Fruit fly (Drosophila melanogaster) whole organism, embryonic: Measurements from ENCODE around the gene cni.

Experiments
- Aef1 ChIP-seq: fragments of 200-800 bp; sonication (Bioruptor generic); IDR thresholded peaks from 3 replicates; pipeline ENCODE4 v1.3.6; 2022; ENCODE audit warnings: missing biosample characterization, missing genetic modification characterization
- Awh ChIP-seq: fragments of 200-800 bp; sonication (Bioruptor generic); IDR thresholded peaks from 2 replicates; pipeline ENCODE4, ENCODE4 v1.3.6; 2022; ENCODE audit warnings: missing biosample characterization, missing genetic modification characterization
- BtbVII ChIP-seq: fragments of 200-800 bp; sonication (Bioruptor generic); optimal IDR thresholded peaks from 3 replicates; lab custom pipeline; 2017; ENCODE audit warnings: missing biosample characterization, mild to moderate bottlenecking, missing genetic modification characterization
- C15 ChIP-seq: fragments of 200-800 bp; sonication (Bioruptor generic); IDR thresholded peaks from 3 replicates; pipeline ENCODE4 v1.3.6; 2022; ENCODE audit warnings: missing biosample characterization, missing genetic modification characterization
- CG10462 ChIP-seq: fragments of 200-800 bp; sonication (Bioruptor generic); optimal IDR thresholded peaks from 2 replicates; lab custom pipeline; 2016; ENCODE audit warnings: missing biosample characterization, missing genetic modification characterization
- CG11504 ChIP-seq: fragments of 200-800 bp; sonication (Bioruptor generic); optimal IDR thresholded peaks from 3 replicates; lab custom pipeline; 2019; ENCODE audit warnings: missing biosample characterization, mild to moderate bottlenecking, missing genetic modification characterization, moderate library complexity
- CG11696 ChIP-seq: fragments of 200-800 bp; sonication (Bioruptor generic); IDR thresholded peaks from 2 replicates; pipeline ENCODE4 v1.3.6; 2022; ENCODE audit warnings: missing biosample characterization, missing genetic modification characterization
- CG13775 ChIP-seq: fragments of 200-800 bp; sonication (Bioruptor generic); optimal IDR thresholded peaks from 3 replicates; lab custom pipeline; 2017; ENCODE audit warnings: missing biosample characterization, mild to moderate bottlenecking, missing genetic modification characterization
- CG14441 ChIP-seq: fragments of 200-800 bp; sonication (Bioruptor generic); IDR thresholded peaks from 2 replicates; pipeline ENCODE4 v1.3.6; 2022; ENCODE audit warnings: missing biosample characterization, missing genetic modification characterization
- CG15696 ChIP-seq: fragments of 200-800 bp; sonication (Bioruptor generic); optimal IDR thresholded peaks from 2 replicates; lab custom pipeline; 2019; ENCODE audit warnings: missing biosample characterization, mild to moderate bottlenecking, missing genetic modification characterization, moderate library complexity
- CG16815 ChIP-seq: fragments of 200-800 bp; sonication (Bioruptor generic); optimal IDR thresholded peaks from 3 replicates; lab custom pipeline; 2017; ENCODE audit warnings: missing biosample characterization, mild to moderate bottlenecking, missing genetic modification characterization
- CG16863 ChIP-seq: fragments of 200-800 bp; sonication (Bioruptor generic); optimal IDR thresholded peaks from 3 replicates; lab custom pipeline; 2016; ENCODE audit warnings: missing biosample characterization, missing genetic modification characterization
- CG17829 ChIP-seq: fragments of 200-800 bp; optimal IDR thresholded peaks from 2 replicates; lab custom pipeline; 2019; ENCODE audit warnings: missing biosample characterization, mild to moderate bottlenecking, missing genetic modification characterization, moderate library complexity
- CG18619 ChIP-seq: fragments of 200-800 bp; sonication (Bioruptor generic); optimal IDR thresholded peaks from 3 replicates; lab custom pipeline; 2017; ENCODE audit warnings: missing biosample characterization, mild to moderate bottlenecking, missing genetic modification characterization
- CG2889 ChIP-seq: fragments of 200-800 bp; sonication (Bioruptor generic); IDR thresholded peaks from 3 replicates; pipeline ENCODE4 v1.3.6; 2022; ENCODE audit warnings: missing biosample characterization, missing genetic modification characterization
- CG4854 ChIP-seq: fragments of 200-800 bp; sonication (Bioruptor generic); optimal IDR thresholded peaks from 2 replicates; lab custom pipeline; 2016; ENCODE audit warnings: missing biosample characterization, missing genetic modification characterization, inconsistent platforms
- CG5180 ChIP-seq: fragments of 200-800 bp; sonication (Bioruptor generic); optimal IDR thresholded peaks from 3 replicates; lab custom pipeline; 2017; ENCODE audit warnings: missing biosample characterization, missing genetic modification characterization, mild to moderate bottlenecking, moderate library complexity, missing genetic modification reagents
- CG6791 ChIP-seq: fragments of 200-800 bp; sonication (Bioruptor generic); IDR thresholded peaks from 3 replicates; pipeline ENCODE4 v1.3.6; 2022; ENCODE audit warnings: missing biosample characterization, missing genetic modification characterization; ENCODE audit not compliant: partially characterized antibody
- CG8944 ChIP-seq: fragments of 200-800 bp; sonication (Bioruptor generic); optimal IDR thresholded peaks from 3 replicates; lab custom pipeline; 2016; ENCODE audit warnings: missing biosample characterization, missing genetic modification characterization
- CG9215 ChIP-seq: fragments of 200-800 bp; sonication (Bioruptor generic); IDR thresholded peaks from 2 replicates; pipeline ENCODE4 v1.3.6; 2022; ENCODE audit warnings: missing biosample characterization, missing genetic modification characterization
- CG9437 ChIP-seq: fragments of 200-800 bp; sonication (Bioruptor generic); optimal IDR thresholded peaks from 2 replicates; lab custom pipeline; 2018; ENCODE audit warnings: missing biosample characterization, mild to moderate bottlenecking, missing genetic modification characterization
- CrebB ChIP-seq: fragments of 200-800 bp; sonication (Bioruptor generic); optimal IDR thresholded peaks from 3 replicates; lab custom pipeline; 2018; ENCODE audit warnings: missing biosample characterization, mild to moderate bottlenecking, missing genetic modification characterization
- D19B ChIP-seq: fragments of 200-800 bp; sonication (Bioruptor generic); optimal IDR thresholded peaks from 2 replicates; lab custom pipeline; 2017; ENCODE audit warnings: missing biosample characterization, mild to moderate bottlenecking, missing genetic modification characterization
- E2f2 ChIP-seq: fragments of 200-800 bp; sonication (Bioruptor generic); IDR thresholded peaks from 2 replicates; pipeline ENCODE4 v1.3.6; 2022; ENCODE audit warnings: missing biosample characterization, missing genetic modification characterization
- Hsf ChIP-seq: fragments of 200-800 bp; sonication (Bioruptor generic); optimal IDR thresholded peaks from 3 replicates; lab custom pipeline; 2016; ENCODE audit warnings: missing biosample characterization, missing genetic modification characterization
- Kr ChIP-seq: fragments of 200-800 bp; sonication (Bioruptor generic); optimal IDR thresholded peaks from 2 replicates; lab custom pipeline; 2017; ENCODE audit warnings: missing biosample characterization, mild to moderate bottlenecking, missing genetic modification characterization
- NFAT ChIP-seq: fragments of 200-800 bp; sonication (Bioruptor generic); IDR thresholded peaks from 2 replicates; pipeline ENCODE4 v1.3.6; 2022; ENCODE audit warnings: missing biosample characterization, missing genetic modification characterization
- Spps ChIP-seq: fragments of 200-800 bp; sonication (Bioruptor generic); optimal IDR thresholded peaks from 2 replicates; lab custom pipeline; 2018; ENCODE audit warnings: missing biosample characterization, mild to moderate bottlenecking, missing genetic modification characterization
- Stat92E ChIP-seq, 3 experiments: fragments of >200 bp in 2 of 3; fragments of 200-800 bp in 1 of 3; sonication (Bioruptor generic) in 1 of 3; optimal IDR thresholded peaks; 2 replicates each; lab custom pipeline; 2017 to 2019; ENCODE audit warnings: missing biosample characterization in 3 of 3, missing genetic modification characterization in 3 of 3, mild to moderate bottlenecking in 1 of 3, moderate library complexity in 1 of 3
- TFAM ChIP-seq: fragments of 200-800 bp; sonication (Bioruptor generic); optimal IDR thresholded peaks from 2 replicates; lab custom pipeline; 2017; ENCODE audit warnings: missing biosample characterization, missing genetic modification characterization, inconsistent platforms
- Taf1 ChIP-seq: fragments of 200-800 bp; sonication (Bioruptor generic); IDR thresholded peaks from 2 replicates; pipeline ENCODE4 v1.3.6; 2022; ENCODE audit warnings: missing biosample characterization, missing genetic modification characterization
- Xbp1 ChIP-seq: fragments of 200-800 bp; sonication (Bioruptor generic); optimal IDR thresholded peaks from 3 replicates; lab custom pipeline; 2016; ENCODE audit warnings: missing biosample characterization, mild to moderate bottlenecking, missing genetic modification characterization
- ab ChIP-seq: fragments of 200-800 bp; sonication (Bioruptor generic); optimal IDR thresholded peaks from 2 replicates; lab custom pipeline; 2016; ENCODE audit warnings: missing biosample characterization, missing genetic modification characterization
- bcd ChIP-seq: fragments of 200-800 bp; sonication (Bioruptor generic); optimal IDR thresholded peaks from 2 replicates; lab custom pipeline; 2017; ENCODE audit warnings: missing biosample characterization, mild to moderate bottlenecking, missing genetic modification characterization
- bsh ChIP-seq, 2 experiments: fragments of 200-800 bp; sonication (Bioruptor generic); optimal IDR thresholded peaks; 2 replicates each; lab custom pipeline; 2017 to 2018; ENCODE audit warnings: mild to moderate bottlenecking in 2 of 2, missing biosample characterization in 2 of 2, missing genetic modification characterization in 2 of 2, moderate library complexity in 1 of 2
- en ChIP-seq: fragments of 200-800 bp; sonication (Bioruptor generic); optimal IDR thresholded peaks from 2 replicates; lab custom pipeline; 2016; ENCODE audit warnings: missing biosample characterization, missing genetic modification characterization
- ewg ChIP-seq: fragments of 200-800 bp; sonication (Bioruptor generic); optimal IDR thresholded peaks from 3 replicates; lab custom pipeline; 2017; ENCODE audit warnings: mild to moderate bottlenecking, missing biosample characterization, missing genetic modification reagents, missing genetic modification characterization
- grau ChIP-seq: fragments of 200-800 bp; optimal IDR thresholded peaks from 3 replicates; lab custom pipeline; 2019; ENCODE audit warnings: missing biosample characterization, mild to moderate bottlenecking, missing genetic modification characterization, moderate library complexity
- gro ChIP-seq: fragments of 200-800 bp; sonication (Bioruptor generic); optimal IDR thresholded peaks from 2 replicates; lab custom pipeline; 2016; ENCODE audit warnings: missing biosample characterization, missing genetic modification characterization
- kni ChIP-seq: fragments of 200-800 bp; sonication (Bioruptor generic); optimal IDR thresholded peaks from 3 replicates; lab custom pipeline; 2017; ENCODE audit warnings: mild to moderate bottlenecking, missing biosample characterization, missing genetic modification reagents, missing genetic modification characterization
- luna ChIP-seq: fragments of 200-800 bp; sonication (Bioruptor generic); optimal IDR thresholded peaks from 2 replicates; lab custom pipeline; 2016; ENCODE audit warnings: missing biosample characterization, missing genetic modification characterization
- nerfin-1 ChIP-seq: fragments of 200-800 bp; sonication (Bioruptor generic); optimal IDR thresholded peaks from 3 replicates; lab custom pipeline; 2019; ENCODE audit warnings: missing biosample characterization, mild to moderate bottlenecking, missing genetic modification characterization, moderate library complexity
- odd ChIP-seq: fragments of 200-800 bp; sonication (Bioruptor generic); optimal IDR thresholded peaks from 2 replicates; lab custom pipeline; 2017; ENCODE audit warnings: missing biosample characterization, mild to moderate bottlenecking, missing genetic modification characterization
- pita ChIP-seq: fragments of 200-800 bp; sonication (Bioruptor generic); optimal IDR thresholded peaks from 2 replicates; lab custom pipeline; 2017; ENCODE audit warnings: missing biosample characterization, mild to moderate bottlenecking, missing genetic modification characterization
- psq ChIP-seq: fragments of 200-800 bp; sonication (Bioruptor generic); optimal IDR thresholded peaks from 2 replicates; lab custom pipeline; 2017; ENCODE audit warnings: missing biosample characterization, missing genetic modification characterization
- rib ChIP-seq: fragments of 200-800 bp; sonication (Bioruptor generic); IDR thresholded peaks from 2 replicates; pipeline ENCODE4 v1.3.6; 2022; ENCODE audit warnings: missing biosample characterization, missing genetic modification characterization
- tup ChIP-seq: fragments of 200-800 bp; sonication (Bioruptor generic); optimal IDR thresholded peaks from 2 replicates; lab custom pipeline; 2016; ENCODE audit warnings: missing biosample characterization, mild to moderate bottlenecking, missing genetic modification characterization, moderate library complexity
- usp ChIP-seq: fragments of >200 bp; optimal IDR thresholded peaks from 2 replicates; lab custom pipeline; 2017; ENCODE audit warnings: missing biosample characterization, missing genetic modification characterization
- vfl ChIP-seq: fragments of 200-800 bp; sonication (Bioruptor generic); optimal IDR thresholded peaks from 2 replicates; lab custom pipeline; 2016; ENCODE audit warnings: missing biosample characterization, missing genetic modification characterization
- vnd ChIP-seq: fragments of 200-800 bp; sonication (Bioruptor generic); IDR thresholded peaks from 3 replicates; pipeline ENCODE4 v1.3.6; 2022; ENCODE audit warnings: missing biosample characterization, missing genetic modification characterization; ENCODE audit not compliant: partially characterized antibody
- wor ChIP-seq: fragments of 200-800 bp; sonication (Bioruptor generic); IDR thresholded peaks from 2 replicates; pipeline ENCODE4 v1.3.6; 2022; ENCODE audit warnings: missing biosample characterization, missing genetic modification characterization
- zfh2 ChIP-seq: fragments of 200-800 bp; sonication (Bioruptor generic); optimal IDR thresholded peaks from 2 replicates; lab custom pipeline; 2016; ENCODE audit warnings: missing biosample characterization, missing genetic modification characterization

cni gene

DNA sequence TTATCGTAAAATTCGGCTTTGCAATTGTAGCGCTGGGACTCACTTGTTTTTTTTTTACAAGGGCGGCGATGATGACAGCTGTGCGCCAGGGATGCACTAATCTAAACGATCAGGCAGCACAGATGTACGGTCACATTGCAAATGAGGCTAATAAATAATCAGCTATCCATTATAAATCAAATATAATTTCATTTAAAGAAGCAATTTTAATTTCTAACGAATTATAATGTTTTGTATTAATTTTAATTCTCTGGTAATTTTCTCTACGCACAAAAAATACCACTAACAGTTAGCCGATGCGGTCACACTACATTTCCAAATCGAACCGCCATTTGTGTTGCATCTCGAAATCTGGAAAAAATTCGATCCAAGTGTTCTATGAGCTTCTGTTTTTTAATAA is at the start of gene cni, which contains the start of gene fzy (continued):
- TF ChIP-seq CG11696 (GFP tag; lab: Robert Waterston, UW) (no peak), Aef1 (GFP tag; lab: Robert Waterston, UW) (no peak), C15 (no peak), rib (GFP tag; lab: Robert Waterston, UW) (no peak), CG9437 (GFP tag; lab: Kevin White, UChicago) (no peak), wor (GFP tag; lab: Robert Waterston, UW) (no peak), en (GFP tag; lab: Kevin White, UChicago) (no peak), CG5180 (GFP tag; lab: Kevin White, UChicago) (no peak), E2f2 (peak; percentile 93), CG13775 (GFP tag; lab: Kevin White, UChicago) (peak; percentile 45), vnd (GFP tag; lab: Robert Waterston, UW) (no peak), luna (no peak), Awh (GFP tag; lab: Robert Waterston, UW) (no peak), CG2889 (GFP tag; lab: Robert Waterston, UW) (no peak), tup (GFP tag; lab: Kevin White, UChicago) (no peak), TFAM (GFP tag; lab: Kevin White, UChicago) (no peak), NFAT (GFP tag; lab: Robert Waterston, UW) (no peak), CG8944 (no peak), ewg (GFP tag; lab: Kevin White, UChicago) (peak; percentile 7), pita (GFP tag; lab: Kevin White, UChicago) (no peak), gro (GFP tag; lab: Kevin White, UChicago) (no peak), usp (GFP tag; lab: Kevin White, UChicago) (no peak), kni (GFP tag; lab: Kevin White, UChicago) (no peak), Spps (tag; lab: Kevin White, UChicago) (peak; percentile 6), BtbVII (GFP tag; lab: Kevin White, UChicago) (no peak), CG9215 (GFP tag; lab: Robert Waterston, UW) (no peak), D19B (GFP tag; lab: Kevin White, UChicago) (no peak), zfh2 (GFP tag; lab: Kevin White, UChicago) (peak; percentile 14), Hsf (peak; percentile 48), CG11504 (tag; lab: Kevin White, UChicago) (no peak), CrebB (tag; lab: Kevin White, UChicago) (no peak), CG4854 (no peak), Kr (GFP tag; lab: Kevin White, UChicago) (no peak), CG18619 (GFP tag; lab: Kevin White, UChicago) (no peak), nerfin-1 (tag; lab: Kevin White, UChicago) (no peak), vfl (no peak), CG16815 (no peak), bcd (GFP tag; lab: Kevin White, UChicago) (no peak), ab (GFP tag; lab: Kevin White, UChicago) (no peak), psq (GFP tag; lab: Kevin White, UChicago) (no peak), CG6791 (GFP tag; lab: Robert Waterston, UW) (no peak), CG15696 (tag; lab: Kevin White, UChicago) (no peak), CG10462 (GFP tag; lab: Kevin White, UChicago) (no peak), CG17829 (peak; percentile 54), Taf1 (no peak), CG14441 (GFP tag; lab: Robert Waterston, UW) (no peak), Xbp1 (GFP tag; lab: Kevin White, UChicago) (peak; percentile 21), CG16863 (GFP tag; lab: Kevin White, UChicago) (no peak), odd (GFP tag; lab: Kevin White, UChicago) (no peak), grau (peak; percentile 32), Stat92E (GFP tag; optimal IDR thresholded peaks at IDR 0.05; lab: Kevin White, UChicago) (no peak), bsh (GFP tag; optimal IDR thresholded peaks at IDR 0.05; lab: Kevin White, UChicago) (no peak)
